Worm (Caenorhabditis elegans): ENCODE data around the gene uvs-1.

DNA sequence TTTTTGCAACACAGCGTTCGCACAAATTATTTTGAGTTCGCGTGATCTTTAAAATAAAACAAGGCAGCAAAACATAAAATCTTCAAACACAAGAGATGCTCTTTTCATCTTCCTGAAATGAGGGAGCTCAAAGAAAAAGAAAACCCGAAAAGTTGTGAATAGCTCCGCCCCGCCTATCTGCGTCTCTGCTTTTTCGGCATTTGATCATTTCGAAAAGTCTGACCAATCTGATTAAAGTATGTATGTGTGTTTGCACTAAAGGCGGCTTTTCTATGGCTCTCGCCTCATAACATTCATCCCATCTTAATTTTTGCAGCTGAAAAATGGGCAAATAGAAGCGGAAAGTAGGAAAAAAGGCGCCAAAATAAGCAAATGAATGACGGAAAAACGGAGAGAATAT, 15.6 kb upstream of the uvs-1 start:
- TF ChIP-seq egl-27 (tag; optimal IDR thresholded peaks at IDR 0.05) (no peak), unc-62 (GFP tag; optimal IDR thresholded peaks at IDR 0.05) (no peak), mdl-1 (tag; optimal IDR thresholded peaks at IDR 0.05) (no peak), ama-1 (optimal IDR thresholded peaks at IDR 0.05) (no peak), Y55F3AM.14 (GFP tag; optimal IDR thresholded peaks at IDR 0.05) (no peak), lin-13 (GFP tag; optimal IDR thresholded peaks at IDR 0.05) (no peak)
